Worm (Caenorhabditis elegans) whole organism, mixed stage, embryonic: ENCODE results near the gene fip-1.

Experiments
- M03D4.4 ChIP-seq: sonication (generic microtip); optimal IDR thresholded peaks from 2 replicates; lab custom pipeline; 2017; ENCODE audit warnings: mild to moderate bottlenecking, missing genetic modification characterization, missing compliant biosample characterization
- bed-3 ChIP-seq: fragments of 200-800 bp; sonication (Bioruptor generic); optimal IDR thresholded peaks from 3 replicates; lab custom pipeline; 2018; ENCODE audit warnings: mild to moderate bottlenecking, missing genetic modification characterization, moderate library complexity, missing compliant biosample characterization
- blmp-1 ChIP-seq: fragments of 150-350 bp; optimal IDR thresholded peaks from 2 replicates; lab custom pipeline; 2014; ENCODE audit warnings: missing biosample characterization, missing genetic modification characterization
- ceh-39 ChIP-seq: fragments of 150-350 bp; optimal IDR thresholded peaks from 2 replicates; lab custom pipeline; 2014; ENCODE audit warnings: missing biosample characterization, missing genetic modification characterization
- ceh-43 ChIP-seq: fragments of 200-800 bp; sonication (Bioruptor generic); optimal IDR thresholded peaks from 2 replicates; lab custom pipeline; 2018; ENCODE audit warnings: mild to moderate bottlenecking, missing genetic modification characterization, moderate library complexity, missing compliant biosample characterization
- ceh-83 ChIP-seq: fragments of 200-800 bp; sonication (Bioruptor generic); optimal IDR thresholded peaks from 2 replicates; lab custom pipeline; 2018; ENCODE audit warnings: mild to moderate bottlenecking, missing genetic modification characterization, missing compliant biosample characterization
- ces-1 ChIP-seq: fragments of 150-350 bp; optimal IDR thresholded peaks from 2 replicates; lab custom pipeline; 2014; ENCODE audit warnings: missing biosample characterization, missing genetic modification reagents, missing genetic modification characterization
- cnd-1 ChIP-seq: fragments of 200-800 bp; sonication (Bioruptor generic); optimal IDR thresholded peaks from 2 replicates; lab custom pipeline; 2018; ENCODE audit warnings: mild to moderate bottlenecking, missing genetic modification characterization, missing compliant biosample characterization
- drap-1 ChIP-seq: fragments of 200-800 bp; sonication (Bioruptor generic); optimal IDR thresholded peaks from 3 replicates; lab custom pipeline; 2018; ENCODE audit warnings: mild to moderate bottlenecking, missing genetic modification characterization, missing compliant biosample characterization
- elt-1 ChIP-seq: sonication (generic microtip); optimal IDR thresholded peaks from 2 replicates; lab custom pipeline; 2017; ENCODE audit warnings: missing genetic modification characterization, mild to moderate bottlenecking, missing compliant biosample characterization, antibody characterized with exemption, moderate library complexity, borderline replicate concordance; ENCODE audit not compliant: insufficient read depth
- elt-3 ChIP-seq: fragments of 150-350 bp; optimal IDR thresholded peaks from 2 replicates; lab custom pipeline; 2014; ENCODE audit warnings: missing biosample characterization, missing genetic modification characterization
- flh-1 ChIP-seq: fragments of 200-800 bp; sonication (Bioruptor generic); optimal IDR thresholded peaks from 2 replicates; lab custom pipeline; 2018; ENCODE audit warnings: mild to moderate bottlenecking, missing genetic modification characterization, moderate library complexity, missing compliant biosample characterization
- ham-2 ChIP-seq: fragments of 200-800 bp; sonication (Bioruptor generic); optimal IDR thresholded peaks from 2 replicates; lab custom pipeline; 2018; ENCODE audit warnings: mild to moderate bottlenecking, missing genetic modification characterization, missing compliant biosample characterization
- hlh-1 ChIP-seq: fragments of 150-350 bp; optimal IDR thresholded peaks from 2 replicates; lab custom pipeline; 2014; ENCODE audit warnings: missing biosample characterization, missing genetic modification reagents, missing genetic modification characterization
- lin-13 ChIP-seq: fragments of 150-350 bp; optimal IDR thresholded peaks from 2 replicates; lab custom pipeline; 2014; ENCODE audit warnings: missing biosample characterization, missing genetic modification characterization
- lin-32 ChIP-seq: fragments of 200-800 bp; sonication (Bioruptor generic); optimal IDR thresholded peaks from 2 replicates; lab custom pipeline; 2018; ENCODE audit warnings: mild to moderate bottlenecking, missing genetic modification characterization, missing compliant biosample characterization
- lsy-2 ChIP-seq: fragments of 150-350 bp; optimal IDR thresholded peaks from 2 replicates; lab custom pipeline; 2014; ENCODE audit warnings: missing biosample characterization, missing genetic modification characterization
- mab-5 ChIP-seq: fragments of 150-350 bp; optimal IDR thresholded peaks from 2 replicates; lab custom pipeline; 2014; ENCODE audit warnings: missing biosample characterization, missing genetic modification characterization
- mep-1 ChIP-seq: fragments of 150-350 bp; optimal IDR thresholded peaks from 2 replicates; lab custom pipeline; 2017; ENCODE audit warnings: missing biosample characterization, missing genetic modification reagents, missing genetic modification characterization, inconsistent platforms
- mls-2 ChIP-seq: sonication (generic microtip); optimal IDR thresholded peaks from 2 replicates; lab custom pipeline; 2016; ENCODE audit warnings: mild to moderate bottlenecking, missing genetic modification characterization, moderate library complexity, missing compliant biosample characterization
- nhr-12 ChIP-seq: fragments of 150-350 bp; optimal IDR thresholded peaks from 2 replicates; lab custom pipeline; 2014; ENCODE audit warnings: missing biosample characterization, missing genetic modification characterization
- nhr-2 ChIP-seq: fragments of 150-350 bp; optimal IDR thresholded peaks from 2 replicates; lab custom pipeline; 2014; ENCODE audit warnings: missing biosample characterization, missing genetic modification characterization
- nhr-237 ChIP-seq: fragments of 150-350 bp; optimal IDR thresholded peaks from 2 replicates; lab custom pipeline; 2014; ENCODE audit warnings: missing biosample characterization, missing genetic modification characterization
- nhr-28 ChIP-seq: fragments of 150-350 bp; optimal IDR thresholded peaks from 2 replicates; lab custom pipeline; 2014; ENCODE audit warnings: missing biosample characterization, missing genetic modification characterization
- nhr-76 ChIP-seq: sonication (generic microtip); optimal IDR thresholded peaks from 2 replicates; lab custom pipeline; 2017; ENCODE audit warnings: missing biosample characterization, missing genetic modification characterization
- pha-4 ChIP-seq: fragments of 150-350 bp; optimal IDR thresholded peaks from 2 replicates; lab custom pipeline; 2018; ENCODE audit warnings: missing biosample characterization, missing genetic modification reagents, missing genetic modification characterization
- sem-2 ChIP-seq: fragments of 200-800 bp; sonication (Bioruptor generic); optimal IDR thresholded peaks from 2 replicates; lab custom pipeline; 2018; ENCODE audit warnings: mild to moderate bottlenecking, missing genetic modification characterization, missing compliant biosample characterization
- snpc-4 ChIP-seq: fragments of 150-350 bp; optimal IDR thresholded peaks from 2 replicates; lab custom pipeline; 2014; ENCODE audit warnings: missing biosample characterization, missing genetic modification characterization
- sptf-1 ChIP-seq: sonication (generic microtip); optimal IDR thresholded peaks from 2 replicates; lab custom pipeline; 2017; ENCODE audit warnings: mild to moderate bottlenecking, missing genetic modification characterization, moderate library complexity, missing compliant biosample characterization
- tbx-8 ChIP-seq: fragments of 200-800 bp; sonication (Bioruptor generic); optimal IDR thresholded peaks from 2 replicates; lab custom pipeline; 2018; ENCODE audit warnings: mild to moderate bottlenecking, missing genetic modification characterization, moderate library complexity, missing compliant biosample characterization
- unc-120 ChIP-seq: sonication (generic microtip); optimal IDR thresholded peaks from 2 replicates; lab custom pipeline; 2017; ENCODE audit warnings: missing genetic modification characterization, missing compliant biosample characterization; ENCODE audit not compliant: poor library complexity, severe bottlenecking
- unc-39 ChIP-seq: fragments of 150-350 bp; optimal IDR thresholded peaks from 2 replicates; lab custom pipeline; 2014; ENCODE audit warnings: missing biosample characterization, missing genetic modification characterization
- unc-62 ChIP-seq: fragments of 150-350 bp; optimal IDR thresholded peaks from 2 replicates; lab custom pipeline; 2014; ENCODE audit warnings: missing biosample characterization, missing genetic modification reagents, missing genetic modification characterization
- zip-8 ChIP-seq: fragments of 150-350 bp; optimal IDR thresholded peaks from 2 replicates; lab custom pipeline; 2014; ENCODE audit warnings: missing biosample characterization, missing genetic modification characterization
- ztf-11 ChIP-seq: fragments of 150-350 bp; optimal IDR thresholded peaks from 2 replicates; lab custom pipeline; 2014; ENCODE audit warnings: missing biosample characterization, missing genetic modification characterization

Gene fip-1

ce11 chrIII:8652922-8653321 is 13.4 kb downstream of the fip-1 start:
- no peak for TF ChIP-seq nhr-12 (tag; lab: Kevin White, UChicago)
- TF ChIP-seq nhr-237 (tag; lab: Kevin White, UChicago): no peak
- peak; percentile 5 for TF ChIP-seq bed-3 (GFP tag; lab: Kevin White, UChicago)
- TF ChIP-seq zip-8 (tag; lab: Kevin White, UChicago): no peak
- peak; percentile 25 for TF ChIP-seq ceh-43 (GFP tag; lab: Kevin White, UChicago)
- TF ChIP-seq elt-1 (tag; lab: Kevin White, UChicago): no peak
- peak; percentile 48 for TF ChIP-seq unc-120 (tag; lab: Kevin White, UChicago)
- peak; percentile 57 for TF ChIP-seq drap-1 (GFP tag; lab: Kevin White, UChicago)
- TF ChIP-seq ces-1: no peak
- peak; percentile 66 for TF ChIP-seq ceh-83 (GFP tag; lab: Kevin White, UChicago)
- no peak for TF ChIP-seq nhr-76
- no peak for TF ChIP-seq snpc-4
- no peak for TF ChIP-seq lsy-2 (tag; lab: Kevin White, UChicago)
- no peak for TF ChIP-seq lin-13 (tag; lab: Kevin White, UChicago)
- no peak for TF ChIP-seq elt-3 (tag; lab: Kevin White, UChicago)
- no peak for TF ChIP-seq mep-1 (tag; lab: Kevin White, UChicago)
- TF ChIP-seq pha-4 (tag; lab: Kevin White, UChicago): no peak
- no peak for TF ChIP-seq tbx-8 (GFP tag; lab: Kevin White, UChicago)
- no peak for TF ChIP-seq flh-1 (GFP tag; lab: Kevin White, UChicago)
- no peak for TF ChIP-seq ceh-39
- TF ChIP-seq lin-32: peak; percentile 42
- no peak for TF ChIP-seq nhr-2
- TF ChIP-seq blmp-1: no peak
- no peak for TF ChIP-seq hlh-1 (tag; lab: Kevin White, UChicago)
- no peak for TF ChIP-seq unc-39 (tag; lab: Kevin White, UChicago)
- peak; percentile 66 for TF ChIP-seq mls-2 (tag; lab: Kevin White, UChicago)
- peak; percentile 44 for TF ChIP-seq sem-2 (GFP tag; lab: Kevin White, UChicago)
- peak; percentile 64 for TF ChIP-seq sptf-1 (tag; lab: Kevin White, UChicago)
- peak; percentile 32 for TF ChIP-seq cnd-1 (tag; lab: Kevin White, UChicago)
- TF ChIP-seq ztf-11 (tag; lab: Kevin White, UChicago): peak; percentile 6
- TF ChIP-seq ham-2: no peak
- no peak for TF ChIP-seq nhr-28 (tag; lab: Kevin White, UChicago)
- peak; percentile 57 for TF ChIP-seq M03D4.4
- peak; percentile 21 for TF ChIP-seq unc-62 (GFP tag; lab: Kevin White, UChicago)
- no peak for TF ChIP-seq mab-5

- TF ChIP-seq ham-2 (no peak), nhr-2 (no peak), unc-39 (tag; lab: Kevin White, UChicago) (no peak), lin-32 (no peak)
- TF ChIP-seq, all 35 proteins: peak for 0
Measured at ce11 chrIII:8653457-8653856, 13.9 kb downstream of the fip-1 start.

ce11 chrIII:8653875-8654386 is 14.4 kb downstream of the fip-1 start, which contains the start of gene F22B7.9:
F22B7.9 (minus strand) TSS chrIII:8653925.
- no peak for TF ChIP-seq unc-62 (GFP tag; lab: Kevin White, UChicago)
- no peak for TF ChIP-seq ceh-83 (GFP tag; lab: Kevin White, UChicago)

ce11 chrIII:8654400-8654980 is 14.9 kb downstream of the fip-1 start:
- TF ChIP-seq blmp-1 (no peak), nhr-28 (tag; lab: Kevin White, UChicago) (no peak), lsy-2 (tag; lab: Kevin White, UChicago) (no peak), unc-39 (tag; lab: Kevin White, UChicago) (no peak), unc-62 (GFP tag; lab: Kevin White, UChicago) (no peak), flh-1 (GFP tag; lab: Kevin White, UChicago) (no peak), lin-13 (tag; lab: Kevin White, UChicago) (no peak), drap-1 (GFP tag; lab: Kevin White, UChicago) (no peak), unc-120 (tag; lab: Kevin White, UChicago) (no peak), nhr-76 (no peak)
